Worm (Caenorhabditis elegans) whole organism, young adult: ENCODE measurements around the gene C28D4.8.
A peak's percentile ranks its signal among the peaks of the same experiment; 100 is the strongest.

Experiments used
- B0261.1 ChIP-seq: sonication (generic microtip); optimal IDR thresholded peaks from 2 replicates; lab custom pipeline; 2016; ENCODE audit warnings: mild to moderate bottlenecking, missing genetic modification characterization, moderate library complexity, missing compliant biosample characterization
- B0336.3 ChIP-seq: fragments of 200-800 bp; sonication (Bioruptor generic); IDR thresholded peaks from 2 replicates; pipeline ENCODE4 v1.3.6; 2022; ENCODE audit warnings: missing genetic modification characterization, missing compliant biosample characterization
- C06A6.2 ChIP-seq: fragments of 200-800 bp; sonication (Bioruptor generic); conservative IDR thresholded peaks from 2 replicates; pipeline ENCODE4 v1.3.6; 2022; ENCODE audit warnings: missing genetic modification characterization, missing compliant biosample characterization
- D2030.7 ChIP-seq: fragments of 200-800 bp; sonication (Bioruptor generic); IDR thresholded peaks from 2 replicates; pipeline ENCODE4 v1.3.6; 2022; ENCODE audit warnings: missing genetic modification reagents, missing genetic modification characterization, missing compliant biosample characterization
- F57C9.4 ChIP-seq: sonication (generic microtip); optimal IDR thresholded peaks from 2 replicates; lab custom pipeline; 2017; ENCODE audit warnings: mild to moderate bottlenecking, missing genetic modification characterization, missing compliant biosample characterization
- T26A5.8 ChIP-seq: sonication (generic microtip); optimal IDR thresholded peaks from 2 replicates; lab custom pipeline; 2016; ENCODE audit warnings: missing genetic modification characterization, missing compliant biosample characterization
- Y56A3A.18 ChIP-seq: fragments of 200-800 bp; sonication (Bioruptor generic); IDR thresholded peaks from 2 replicates; pipeline ENCODE4 v1.3.6; 2022; ENCODE audit warnings: missing genetic modification reagents, missing genetic modification characterization, missing compliant biosample characterization
- akir-1 ChIP-seq: fragments of 200-800 bp; sonication (Bioruptor generic); optimal IDR thresholded peaks from 2 replicates; lab custom pipeline; 2018; ENCODE audit warnings: mild to moderate bottlenecking, missing genetic modification characterization, moderate library complexity, missing compliant biosample characterization
- ama-1 ChIP-seq, 3 experiments: fragments of 150-350 bp in 1 of 3; sonication (generic microtip) in 2 of 3; optimal IDR thresholded peaks; 2 replicates each; lab custom pipeline; 2014 to 2018; ENCODE audit warnings: missing biosample characterization in 2 of 3, missing genetic modification characterization in 2 of 3, missing genetic modification reagents in 2 of 3
- cebp-2 ChIP-seq: fragments of 200-800 bp; sonication (Bioruptor generic); IDR thresholded peaks from 2 replicates; pipeline ENCODE4 v1.3.6; 2022; ENCODE audit warnings: missing genetic modification characterization, missing compliant biosample characterization
- dox-1 ChIP-seq: fragments of 200-800 bp; sonication (Bioruptor generic); IDR thresholded peaks from 2 replicates; pipeline ENCODE4 v1.3.6; 2022; ENCODE audit warnings: missing genetic modification reagents, missing genetic modification characterization, missing compliant biosample characterization
- egl-44 ChIP-seq: fragments of 200-800 bp; sonication (Bioruptor generic); IDR thresholded peaks from 2 replicates; pipeline ENCODE4 v1.3.6; 2022; ENCODE audit warnings: missing genetic modification reagents, missing genetic modification characterization, missing compliant biosample characterization
- fkh-3 ChIP-seq: sonication (generic microtip); optimal IDR thresholded peaks from 2 replicates; lab custom pipeline; 2016; ENCODE audit warnings: mild to moderate bottlenecking, missing genetic modification characterization, missing compliant biosample characterization
- hmg-1.2 ChIP-seq: fragments of 200-800 bp; sonication (Bioruptor generic); IDR thresholded peaks from 2 replicates; pipeline ENCODE4 v1.3.6; 2022; ENCODE audit warnings: missing genetic modification reagents, missing genetic modification characterization, missing compliant biosample characterization
- hmg-20 ChIP-seq: fragments of 200-800 bp; sonication (Bioruptor generic); IDR thresholded peaks from 2 replicates; pipeline ENCODE4 v1.3.6; 2022; ENCODE audit warnings: missing genetic modification reagents, missing genetic modification characterization, missing compliant biosample characterization
- lag-1 ChIP-seq: fragments of 200-800 bp; sonication (Bioruptor generic); IDR thresholded peaks from 2 replicates; pipeline ENCODE4 v1.3.6; 2022; ENCODE audit warnings: missing genetic modification reagents, missing genetic modification characterization, missing compliant biosample characterization
- let-526 ChIP-seq: fragments of 200-800 bp; sonication (Bioruptor generic); IDR thresholded peaks from 2 replicates; pipeline ENCODE4 v1.3.6; 2022; ENCODE audit warnings: missing genetic modification reagents, missing genetic modification characterization, missing compliant biosample characterization
- lin-54 ChIP-seq: fragments of 200-800 bp; sonication (Bioruptor generic); optimal IDR thresholded peaks from 2 replicates; lab custom pipeline; 2018; ENCODE audit warnings: mild to moderate bottlenecking, missing genetic modification characterization, missing compliant biosample characterization
- lsl-1 ChIP-seq: fragments of 200-800 bp; sonication (Bioruptor generic); optimal IDR thresholded peaks from 2 replicates; lab custom pipeline; 2018; ENCODE audit warnings: mild to moderate bottlenecking, missing genetic modification characterization, moderate library complexity, missing compliant biosample characterization
- madf-3 ChIP-seq: fragments of 200-800 bp; sonication (Bioruptor generic); IDR thresholded peaks from 2 replicates; pipeline ENCODE4 v1.3.6; 2022; ENCODE audit warnings: missing genetic modification reagents, missing genetic modification characterization, missing compliant biosample characterization
- madf-8 ChIP-seq: fragments of 200-800 bp; sonication (Bioruptor generic); conservative IDR thresholded peaks from 2 replicates; pipeline ENCODE4 v1.3.6; 2022; ENCODE audit warnings: missing genetic modification reagents, missing genetic modification characterization, missing compliant biosample characterization
- mcd-1 ChIP-seq: fragments of 200-800 bp; sonication (Bioruptor generic); IDR thresholded peaks from 2 replicates; pipeline ENCODE4 v1.3.6; 2022; ENCODE audit warnings: missing genetic modification reagents, missing genetic modification characterization, missing compliant biosample characterization
- nhr-80 ChIP-seq: sonication (generic microtip); optimal IDR thresholded peaks from 2 replicates; lab custom pipeline; 2016; ENCODE audit warnings: missing genetic modification characterization, missing compliant biosample characterization
- rec-8 ChIP-seq, 2 experiments: sonication (generic microtip); optimal IDR thresholded peaks; 2 replicates each; lab custom pipeline; 2016; ENCODE audit warnings: mild to moderate bottlenecking in 2 of 2, missing genetic modification characterization in 2 of 2, missing genetic modification reagents in 2 of 2, missing genotype in 2 of 2, missing biosample characterization in 1 of 2, missing compliant biosample characterization in 1 of 2, moderate library complexity in 1 of 2
- repo-1 ChIP-seq: sonication (generic microtip); optimal IDR thresholded peaks from 2 replicates; lab custom pipeline; 2017; ENCODE audit warnings: mild to moderate bottlenecking, missing genetic modification characterization, missing compliant biosample characterization
- snpc-4 ChIP-seq, 5 experiments: fragments of 150-350 bp in 1 of 5; sonication (generic microtip) in 4 of 5; optimal IDR thresholded peaks; 2 replicates each; lab custom pipeline; 2014 to 2018; ENCODE audit warnings: missing genetic modification characterization in 5 of 5, missing biosample characterization in 3 of 5, antibody characterized with exemption in 2 of 5, mild to moderate bottlenecking in 2 of 5, missing compliant biosample characterization in 2 of 5, missing genotype in 2 of 5, moderate library complexity in 2 of 5, missing genetic modification reagents in 1 of 5
- tbx-9 ChIP-seq: sonication (generic microtip); optimal IDR thresholded peaks from 2 replicates; lab custom pipeline; 2016; ENCODE audit warnings: borderline replicate concordance, missing genetic modification characterization, inconsistent platforms, missing compliant biosample characterization
- tlf-1 ChIP-seq: fragments of 200-800 bp; sonication (Bioruptor generic); optimal IDR thresholded peaks from 2 replicates; lab custom pipeline; 2018; ENCODE audit warnings: mild to moderate bottlenecking, missing genetic modification characterization, missing compliant biosample characterization
- unc-130 ChIP-seq: sonication (generic microtip); optimal IDR thresholded peaks from 2 replicates; lab custom pipeline; 2016; ENCODE audit warnings: missing genetic modification reagents, missing genetic modification characterization, missing compliant biosample characterization
- xnd-1 ChIP-seq: sonication (generic microtip); optimal IDR thresholded peaks from 2 replicates; lab custom pipeline; 2016; ENCODE audit warnings: missing genotype, missing genetic modification reagents, missing genetic modification characterization, missing compliant biosample characterization
- zfh-2 ChIP-seq: fragments of 200-800 bp; sonication (Bioruptor generic); conservative IDR thresholded peaks from 2 replicates; pipeline ENCODE4 v1.3.6; 2022; ENCODE audit warnings: missing genetic modification reagents, missing genetic modification characterization, missing compliant biosample characterization
- ztf-18 ChIP-seq: sonication (generic microtip); optimal IDR thresholded peaks from 2 replicates; lab custom pipeline; 2016; ENCODE audit warnings: missing genotype, mild to moderate bottlenecking, missing genetic modification characterization, missing compliant biosample characterization
- ztf-28 ChIP-seq: fragments of 200-800 bp; sonication (Bioruptor generic); IDR thresholded peaks from 2 replicates; pipeline ENCODE4 v1.3.6; 2022; ENCODE audit warnings: missing genetic modification reagents, missing genetic modification characterization, missing compliant biosample characterization
- ztf-3 ChIP-seq: fragments of 200-800 bp; sonication (Bioruptor generic); optimal IDR thresholded peaks from 2 replicates; lab custom pipeline; 2018; ENCODE audit warnings: mild to moderate bottlenecking, missing genetic modification characterization, missing compliant biosample characterization
- ztf-6 ChIP-seq: fragments of 200-800 bp; sonication (Bioruptor generic); IDR thresholded peaks from 2 replicates; pipeline ENCODE4 v1.3.6; 2022; ENCODE audit warnings: missing genetic modification reagents, missing genetic modification characterization, missing compliant biosample characterization

C28D4.8 gene

DNA sequence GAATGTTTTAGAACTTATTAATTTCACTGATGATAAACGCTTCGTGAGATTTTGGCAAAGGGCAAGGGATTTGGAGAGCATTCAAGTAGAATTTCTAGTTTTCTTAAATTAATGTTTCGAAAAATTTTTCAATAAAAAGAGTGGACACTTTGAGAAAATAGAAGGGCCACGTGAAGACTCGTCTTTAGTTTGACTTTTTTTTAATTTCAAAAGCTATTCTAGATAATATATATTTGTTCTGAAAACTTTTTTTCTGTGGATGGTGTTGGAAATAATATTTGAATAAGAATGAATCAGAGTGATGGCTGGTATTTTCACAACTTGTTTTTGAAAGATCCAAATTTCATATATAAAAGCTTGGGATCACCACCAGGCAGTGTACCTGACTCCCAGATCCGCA is at the start of gene C28D4.8:
C28D4.8 (minus strand) TSS at position 101 of the 400 bp plus-strand sequence.
- TF ChIP-seq xnd-1 (tag; lab: Kevin White, UChicago) (no peak), ztf-3 (GFP tag; lab: Kevin White, UChicago) (no peak), rec-8 (tag; optimal IDR thresholded peaks at IDR 0.05; lab: Kevin White, UChicago) (no peak), unc-130 (GFP tag; lab: Kevin White, UChicago) (no peak)

DNA sequence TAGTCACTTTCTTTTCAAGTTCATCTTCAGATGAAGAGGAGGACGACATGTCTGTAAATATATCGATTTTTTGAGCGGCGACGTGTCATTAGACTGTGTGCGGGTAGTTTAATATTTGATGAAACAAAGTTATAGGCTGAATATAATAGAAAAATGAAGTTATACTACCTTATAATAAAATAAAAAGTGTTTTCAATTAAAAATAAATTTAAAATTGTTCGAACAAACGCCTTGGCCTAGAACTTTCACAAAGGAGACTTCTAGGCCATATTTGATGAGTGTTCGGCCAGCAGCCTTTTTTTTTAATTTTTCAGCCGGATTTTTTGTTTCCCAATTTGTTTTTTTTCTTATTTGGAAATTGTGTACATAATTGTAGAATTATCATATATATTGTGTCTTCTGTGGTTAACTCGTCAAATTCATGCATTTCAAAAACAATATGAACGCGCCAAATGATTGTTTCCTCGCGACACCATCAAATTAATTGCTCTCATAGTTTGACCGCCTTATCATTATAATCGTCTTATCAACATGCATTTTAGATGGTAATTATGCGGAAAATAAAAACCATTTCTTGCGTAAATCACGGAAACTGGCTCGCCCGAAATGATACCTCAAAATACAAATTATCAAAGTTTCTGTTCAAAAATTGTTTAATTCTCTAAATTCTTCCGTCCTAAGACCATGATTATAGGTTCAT is 49.2 kb upstream of the C28D4.8 start, which contains the start of gene T13F2.2:
T13F2.2 (minus strand) TSS at position 51 of the 700 bp plus-strand sequence.
- TF ChIP-seq nhr-80 (peak; percentile 46), dox-1 (GFP tag; lab: Robert Waterston, UW) (no peak), rec-8 (tag; optimal IDR thresholded peaks at IDR 0.05; lab: Kevin White, UChicago) (no peak), mcd-1 (no peak), let-526 (no peak), ztf-28 (GFP tag; lab: Robert Waterston, UW) (no peak), lin-54 (GFP tag; lab: Kevin White, UChicago) (peak; percentile 15)

DNA sequence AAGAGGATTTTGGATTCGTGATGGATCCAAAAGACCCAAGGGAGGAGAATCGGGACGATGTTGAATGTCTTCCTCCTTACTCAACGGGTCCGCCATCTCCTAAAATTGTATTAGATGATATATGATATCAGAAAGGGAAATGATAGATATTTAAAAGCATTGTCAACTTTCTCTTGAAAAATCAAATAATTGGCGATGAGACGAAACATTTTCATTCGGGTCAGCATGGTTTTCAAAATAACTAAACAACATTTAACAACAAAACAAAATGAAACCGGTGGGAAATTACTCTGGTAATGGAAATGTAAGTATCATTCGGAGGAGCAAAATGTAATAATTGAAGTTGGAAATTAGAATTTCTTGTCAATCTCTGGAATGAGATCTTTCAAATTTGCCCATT is 48.3 kb upstream of the C28D4.8 start, which contains the start of gene pis-1:
pis-1 (minus strand) TSS at position 101 of the 400 bp plus-strand sequence.
- TF ChIP-seq madf-8 (GFP tag; lab: Robert Waterston, UW) (no peak), hmg-20 (no peak), D2030.7 (GFP tag; lab: Robert Waterston, UW) (no peak), hmg-1.2 (GFP tag; lab: Robert Waterston, UW) (peak; percentile 8; the same call in 1 of the 2 replicates)

DNA sequence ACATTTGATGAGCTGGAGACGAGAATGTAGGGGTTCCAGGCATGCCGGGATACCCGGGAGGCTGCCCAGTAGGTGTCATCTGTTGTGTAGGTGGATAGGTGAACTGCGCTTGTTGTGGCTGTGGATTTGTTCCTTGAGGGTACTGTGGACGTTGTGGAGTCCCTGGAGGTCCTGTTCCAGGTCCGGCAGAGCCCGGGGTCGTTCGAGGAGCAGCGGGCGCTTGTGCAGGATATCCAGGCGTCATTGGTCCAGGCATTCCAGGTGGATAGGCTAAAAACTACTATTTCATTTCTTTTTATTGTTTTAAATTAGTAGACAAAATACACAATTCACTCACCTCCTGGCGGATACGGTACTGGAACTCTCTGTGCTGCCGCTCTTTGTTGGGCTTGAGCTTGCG is 47.0 kb upstream of the C28D4.8 start:
- TF ChIP-seq snpc-4 (GFP tag; optimal IDR thresholded peaks at IDR 0.05; lab: Kevin White, UChicago) (no peak), snpc-4 (tag; optimal IDR thresholded peaks at IDR 0.05; lab: Kevin White, UChicago) (no peak), egl-44 (GFP tag; lab: Robert Waterston, UW) (no peak), B0261.1 (tag; lab: Kevin White, UChicago) (no peak), repo-1 (tag; lab: Kevin White, UChicago) (no peak), akir-1 (GFP tag; lab: Kevin White, UChicago) (no peak), Y56A3A.18 (GFP tag; lab: Robert Waterston, UW) (no peak)

DNA sequence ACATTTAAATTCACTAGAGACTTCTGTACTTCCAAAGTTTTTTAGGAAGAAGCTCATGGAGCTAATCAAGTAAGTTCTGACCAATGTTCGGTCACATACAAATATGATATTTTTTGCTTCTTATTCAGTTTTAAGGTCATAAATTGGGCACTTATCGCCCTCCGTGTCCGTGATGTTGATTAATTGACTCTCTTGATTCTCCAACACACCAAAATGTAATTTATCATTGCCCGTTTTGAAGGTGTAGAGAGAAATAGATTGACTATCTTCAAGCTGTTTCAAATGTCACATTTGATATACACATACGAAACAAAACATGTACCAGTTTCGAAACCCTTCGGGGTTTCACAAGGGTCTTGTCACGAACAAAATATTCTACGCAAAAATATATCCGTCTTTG is 42.5 kb upstream of the C28D4.8 start:
- TF ChIP-seq F57C9.4 (tag; lab: Kevin White, UChicago) (no peak), D2030.7 (GFP tag; lab: Robert Waterston, UW) (no peak), unc-130 (GFP tag; lab: Kevin White, UChicago) (no peak), madf-3 (GFP tag; lab: Robert Waterston, UW) (no peak), tlf-1 (GFP tag; lab: Kevin White, UChicago) (no peak), B0336.3 (no peak), T26A5.8 (tag; lab: Kevin White, UChicago) (no peak), ztf-6 (GFP tag; lab: Robert Waterston, UW) (no peak), xnd-1 (tag; lab: Kevin White, UChicago) (no peak), tbx-9 (tag; lab: Kevin White, UChicago) (no peak), ama-1 (optimal IDR thresholded peaks at IDR 0.05; lab: Kevin White, UChicago) (no peak), ama-1 (GFP tag; optimal IDR thresholded peaks at IDR 0.05; lab: Kevin White, UChicago) (no peak), cebp-2 (GFP tag; lab: Robert Waterston, UW) (no peak), fkh-3 (tag; lab: Kevin White, UChicago) (no peak), madf-8 (GFP tag; lab: Robert Waterston, UW) (no peak), C06A6.2 (no peak), zfh-2 (GFP tag; lab: Robert Waterston, UW) (no peak), ztf-18 (tag; lab: Kevin White, UChicago) (no peak), lag-1 (no peak), lsl-1 (no peak)
